Fruit fly (Drosophila melanogaster) whole organism, adult: ENCODE measurements around the gene CG2964.

Experiments
- CG11617 ChIP-seq: fragments of 200-800 bp; sonication (Bioruptor generic); optimal IDR thresholded peaks from 2 replicates; lab custom pipeline; 2017; ENCODE audit warnings: mild to moderate bottlenecking, missing biosample characterization, missing genetic modification reagents, missing genetic modification characterization
- CG12768 ChIP-seq: fragments of 200-800 bp; sonication (Bioruptor generic); optimal IDR thresholded peaks from 2 replicates; lab custom pipeline; 2017; ENCODE audit warnings: missing biosample characterization, missing genetic modification characterization, mild to moderate bottlenecking, moderate library complexity, missing genetic modification reagents
- CG14711 ChIP-seq: fragments of 200-800 bp; sonication (Bioruptor generic); optimal IDR thresholded peaks from 2 replicates; lab custom pipeline; 2018; ENCODE audit warnings: missing biosample characterization, mild to moderate bottlenecking, missing genetic modification characterization, moderate library complexity
- CG1620 ChIP-seq: fragments of 200-800 bp; sonication (Bioruptor generic); optimal IDR thresholded peaks from 2 replicates; lab custom pipeline; 2016; ENCODE audit warnings: missing biosample characterization, missing genetic modification characterization
- CG33017 ChIP-seq: fragments of 200-800 bp; sonication (Bioruptor generic); optimal IDR thresholded peaks from 2 replicates; lab custom pipeline; 2018; ENCODE audit warnings: missing biosample characterization, mild to moderate bottlenecking, missing genetic modification characterization, moderate library complexity
- CG5204 ChIP-seq: fragments of 200-800 bp; sonication (Bioruptor generic); optimal IDR thresholded peaks from 2 replicates; lab custom pipeline; 2016; ENCODE audit warnings: missing biosample characterization, missing genetic modification characterization
- CG7045 ChIP-seq: fragments of 200-800 bp; sonication (Bioruptor generic); optimal IDR thresholded peaks from 2 replicates; lab custom pipeline; 2017; ENCODE audit warnings: missing biosample characterization, mild to moderate bottlenecking, missing genetic modification characterization
- CG7101 ChIP-seq: fragments of 200-800 bp; sonication (Bioruptor generic); optimal IDR thresholded peaks from 2 replicates; lab custom pipeline; 2018; ENCODE audit warnings: missing biosample characterization, mild to moderate bottlenecking, missing genetic modification characterization, moderate library complexity
- Clk ChIP-seq: fragments of 200-800 bp; sonication (Bioruptor generic); optimal IDR thresholded peaks from 2 replicates; lab custom pipeline; 2017; ENCODE audit warnings: missing biosample characterization, missing genetic modification characterization
- Crg-1 ChIP-seq: fragments of 200-800 bp; sonication (Bioruptor generic); optimal IDR thresholded peaks from 2 replicates; lab custom pipeline; 2016; ENCODE audit warnings: missing biosample characterization, missing genetic modification characterization
- Hr96 ChIP-seq: fragments of 200-800 bp; sonication (Bioruptor generic); optimal IDR thresholded peaks from 2 replicates; lab custom pipeline; 2016; ENCODE audit warnings: missing biosample characterization, missing genetic modification characterization
- Mnt ChIP-seq: fragments of 200-800 bp; sonication (Bioruptor generic); optimal IDR thresholded peaks from 2 replicates; lab custom pipeline; 2016; ENCODE audit warnings: missing biosample characterization, mild to moderate bottlenecking, missing genetic modification characterization
- bab1 ChIP-seq: fragments of 200-800 bp; sonication (Bioruptor generic); optimal IDR thresholded peaks from 3 replicates; lab custom pipeline; 2019; ENCODE audit warnings: missing biosample characterization, mild to moderate bottlenecking, missing genetic modification characterization, moderate library complexity
- cic ChIP-seq: fragments of 200-800 bp; sonication (Bioruptor generic); optimal IDR thresholded peaks from 2 replicates; lab custom pipeline; 2017; ENCODE audit warnings: missing biosample characterization, mild to moderate bottlenecking, missing genetic modification characterization, moderate library complexity
- cnc ChIP-seq, 2 experiments: fragments of >200 bp; optimal IDR thresholded peaks; 2 replicates each; lab custom pipeline; 2017
- kay ChIP-seq: fragments of 200-800 bp; sonication (Bioruptor generic); peaks from one replicate; lab custom pipeline; 2016; ENCODE audit warnings: missing biosample characterization, missing genetic modification characterization, borderline replicate concordance
- ovo ChIP-seq: fragments of 200-800 bp; sonication (Bioruptor generic); optimal IDR thresholded peaks from 2 replicates; lab custom pipeline; 2016; ENCODE audit warnings: missing biosample characterization, missing genetic modification characterization
- pad ChIP-seq: fragments of 200-800 bp; sonication (Bioruptor generic); optimal IDR thresholded peaks from 3 replicates; lab custom pipeline; 2017; ENCODE audit warnings: missing biosample characterization, missing genetic modification characterization, mild to moderate bottlenecking, moderate library complexity, missing genetic modification reagents
- tj ChIP-seq: fragments of 200-800 bp; sonication (Bioruptor generic); optimal IDR thresholded peaks from 3 replicates; lab custom pipeline; 2017; ENCODE audit warnings: missing biosample characterization, mild to moderate bottlenecking, missing genetic modification characterization, moderate library complexity
- toe ChIP-seq: fragments of 200-800 bp; sonication (Bioruptor generic); optimal IDR thresholded peaks from 2 replicates; lab custom pipeline; 2016; ENCODE audit warnings: missing biosample characterization, missing genetic modification characterization

The CG2964 gene

DNA sequence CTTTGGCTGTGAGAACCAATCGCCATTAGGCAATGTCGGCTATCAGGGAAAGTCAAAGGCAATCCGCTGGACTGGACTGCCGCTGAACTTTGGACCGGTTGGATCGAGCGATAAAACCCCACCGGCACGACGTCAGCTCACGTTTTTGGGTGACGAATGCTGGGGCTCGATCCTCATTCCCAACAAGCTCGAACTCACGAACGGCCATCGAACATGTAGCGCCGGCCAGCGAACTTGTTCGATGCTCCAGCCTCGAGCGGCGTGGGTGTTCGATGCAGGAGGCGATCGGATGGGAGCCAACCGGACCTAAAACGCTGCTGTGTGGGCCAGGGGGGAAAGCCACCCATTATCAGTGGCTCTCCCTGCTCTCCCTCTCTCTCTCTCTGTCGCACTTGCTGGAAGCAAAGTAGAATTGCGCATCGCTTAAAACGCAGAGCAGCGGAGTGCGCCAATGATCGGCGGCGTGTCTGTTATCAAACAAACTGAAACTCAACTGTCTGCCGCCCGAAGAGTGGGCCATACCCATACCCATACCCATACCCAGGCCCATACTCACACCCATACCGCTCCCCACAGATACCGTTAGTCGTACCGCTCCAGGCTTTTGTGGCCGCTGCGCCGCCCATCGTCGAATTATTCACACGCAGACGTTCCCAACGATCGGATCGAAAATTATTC, 7.5 kb upstream of the CG2964 start, which contains the start of gene daw:
daw (plus strand) TSS at position 628 of the 678 bp plus-strand sequence.
- TF ChIP-seq kay (GFP tag; lab: Kevin White, UChicago) (peak; percentile 36), CG7045 (GFP tag; lab: Kevin White, UChicago) (no peak), Crg-1 (GFP tag; lab: Kevin White, UChicago) (no peak), Mnt (peak; percentile 18), cnc (optimal IDR thresholded peaks at IDR 0.05; lab: Kevin White, UChicago) (no peak), cic (GFP tag; lab: Kevin White, UChicago) (peak; percentile 7), CG33017 (tag; lab: Kevin White, UChicago) (no peak), CG12768 (GFP tag; lab: Kevin White, UChicago) (peak; percentile 42), toe (no peak), tj (GFP tag; lab: Kevin White, UChicago) (no peak), bab1 (GFP tag; lab: Kevin White, UChicago) (no peak)

- TF ChIP-seq CG7101 (tag; lab: Kevin White, UChicago) = no peak
- no peak for TF ChIP-seq bab1 (GFP tag; lab: Kevin White, UChicago)
- no peak for TF ChIP-seq CG12768 (GFP tag; lab: Kevin White, UChicago)
- no peak for TF ChIP-seq ovo (GFP tag; lab: Kevin White, UChicago)
- TF ChIP-seq Mnt = no peak
Measured at dm6 chr2L:2806190-2806763, 6.0 kb upstream of the CG2964 start.

DNA sequence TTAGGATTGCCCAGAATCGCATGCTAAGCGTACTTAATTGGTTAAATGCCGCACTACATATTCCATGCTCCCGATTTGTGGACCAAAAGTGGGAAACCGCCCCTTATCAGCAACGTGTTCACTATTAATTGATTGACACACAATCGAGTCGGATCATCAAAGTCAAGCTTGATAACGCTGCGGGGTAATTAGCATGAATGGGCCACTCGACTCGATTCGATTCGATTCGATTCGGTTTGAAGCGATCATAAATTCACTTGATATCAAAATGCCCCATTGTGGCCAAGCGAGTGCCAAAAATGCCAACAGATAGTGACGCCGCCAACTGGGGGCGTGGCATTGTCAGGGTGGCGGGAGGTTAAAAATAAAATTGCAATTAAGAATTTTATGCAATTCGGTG, 4.6 kb upstream of the CG2964 start:
- TF ChIP-seq CG11617 (GFP tag; lab: Kevin White, UChicago) (no peak), CG7045 (GFP tag; lab: Kevin White, UChicago) (no peak), Mnt (no peak), CG7101 (tag; lab: Kevin White, UChicago) (no peak), cic (GFP tag; lab: Kevin White, UChicago) (no peak), toe (no peak), CG14711 (tag; lab: Kevin White, UChicago) (no peak), kay (GFP tag; lab: Kevin White, UChicago) (no peak), ovo (GFP tag; lab: Kevin White, UChicago) (no peak), CG5204 (no peak), pad (no peak), bab1 (GFP tag; lab: Kevin White, UChicago) (no peak), Crg-1 (GFP tag; lab: Kevin White, UChicago) (no peak), cnc (optimal IDR thresholded peaks at IDR 0.05; lab: Kevin White, UChicago) (no peak), CG33017 (tag; lab: Kevin White, UChicago) (no peak), CG1620 (no peak), CG12768 (GFP tag; lab: Kevin White, UChicago) (no peak), tj (GFP tag; lab: Kevin White, UChicago) (no peak), Clk (GFP tag; lab: Kevin White, UChicago) (no peak)

DNA sequence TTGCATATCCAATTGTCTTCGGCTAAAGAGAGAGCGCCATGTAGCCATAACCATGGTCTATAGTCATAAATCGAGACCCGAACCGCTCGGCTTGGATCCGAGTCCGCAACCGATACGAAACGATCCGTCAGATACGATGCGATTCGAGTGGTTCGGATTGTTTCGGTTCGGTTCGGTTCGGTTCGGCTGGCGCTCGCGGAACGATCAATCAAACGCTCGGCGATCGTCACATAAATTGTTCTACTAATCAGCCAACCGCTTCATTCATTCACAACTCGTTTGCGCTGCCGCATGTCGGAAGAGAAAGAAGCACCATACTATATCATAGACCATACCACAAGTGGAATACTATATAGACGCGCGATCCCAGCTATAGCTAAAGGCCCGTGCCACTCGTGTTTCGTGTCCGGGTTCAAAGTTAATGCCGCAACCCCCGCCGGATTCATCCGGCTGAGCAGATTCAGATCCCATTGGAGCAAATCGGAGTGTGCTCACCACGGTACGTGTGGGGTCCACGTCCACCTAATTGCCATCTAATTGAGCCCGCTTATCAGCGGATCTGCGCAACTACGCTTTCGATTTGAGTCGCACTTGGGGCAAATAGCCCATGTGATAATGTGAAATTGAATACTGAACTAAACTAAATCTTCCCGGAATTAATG, 4.1 kb upstream of the CG2964 start:
- TF ChIP-seq CG7045 (GFP tag; lab: Kevin White, UChicago) (no peak), CG12768 (GFP tag; lab: Kevin White, UChicago) (no peak), cic (GFP tag; lab: Kevin White, UChicago) (peak; percentile 63), CG5204 (no peak), CG33017 (tag; lab: Kevin White, UChicago) (peak; percentile 4), tj (GFP tag; lab: Kevin White, UChicago) (no peak), cnc (optimal IDR thresholded peaks at IDR 0.05; lab: Kevin White, UChicago) (no peak), Clk (GFP tag; lab: Kevin White, UChicago) (no peak), pad (no peak), CG11617 (GFP tag; lab: Kevin White, UChicago) (no peak), ovo (GFP tag; lab: Kevin White, UChicago) (no peak), CG1620 (no peak), bab1 (GFP tag; lab: Kevin White, UChicago) (peak; percentile 4), CG14711 (tag; lab: Kevin White, UChicago) (peak; percentile 21), Crg-1 (GFP tag; lab: Kevin White, UChicago) (no peak), Mnt (peak; percentile 4), toe (peak; percentile 19), kay (GFP tag; lab: Kevin White, UChicago) (no peak), Hr96 (GFP tag; lab: Kevin White, UChicago) (peak; percentile 24), CG7101 (tag; lab: Kevin White, UChicago) (peak; percentile 17)

DNA sequence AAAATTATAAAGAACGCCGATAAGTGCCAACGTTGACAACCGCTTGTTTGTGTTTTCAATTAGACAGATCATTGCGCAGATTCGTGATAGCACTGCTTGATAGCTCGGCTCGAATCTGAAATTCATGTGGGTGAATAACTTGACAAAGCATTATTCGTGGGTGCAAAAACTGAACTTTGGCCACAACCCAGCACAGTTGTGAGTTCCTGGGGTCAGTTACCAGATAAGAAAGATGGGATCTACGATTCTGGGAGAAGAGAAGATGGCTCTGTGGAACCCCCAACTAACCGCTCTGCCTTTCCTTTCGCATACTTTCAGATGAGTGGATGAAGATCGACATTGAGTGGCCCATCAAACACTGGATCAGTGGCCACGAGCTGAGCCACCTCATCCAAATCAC, 1.4 kb upstream of the CG2964 start:
- TF ChIP-seq tj (GFP tag; lab: Kevin White, UChicago) (no peak), CG5204 (no peak), CG1620 (no peak)

- TF ChIP-seq tj (GFP tag; lab: Kevin White, UChicago) = no peak
Measured at dm6 chr2L:2815673-2816072, 3.4 kb downstream of the CG2964 start, which contains the start of gene G6P. Gene G6P, minus strand, starts transcription at chr2L:2815760.
